Worm (Caenorhabditis elegans) whole organism, L3 larva: ENCODE measurements around the gene str-108.

Source experiments
- R02D3.7 ChIP-seq: fragments of 150-350 bp; optimal IDR thresholded peaks from 2 replicates; lab custom pipeline; 2014; ENCODE audit warnings: missing biosample characterization, missing genetic modification characterization
- aly-2 ChIP-seq: fragments of 150-350 bp; optimal IDR thresholded peaks from 2 replicates; lab custom pipeline; 2014; ENCODE audit warnings: missing biosample characterization, missing genetic modification characterization
- ama-1 ChIP-seq: fragments of 150-350 bp; optimal IDR thresholded peaks from 2 replicates; lab custom pipeline; 2018
- ceh-16 ChIP-seq: sonication (generic microtip); optimal IDR thresholded peaks from 2 replicates; lab custom pipeline; 2017; ENCODE audit warnings: missing biosample characterization, missing genetic modification characterization
- ceh-28 ChIP-seq: fragments of 150-350 bp; optimal IDR thresholded peaks from 2 replicates; lab custom pipeline; 2014; ENCODE audit warnings: missing biosample characterization, missing genetic modification reagents, missing genetic modification characterization
- daf-12 ChIP-seq: fragments of 150-350 bp; optimal IDR thresholded peaks from 2 replicates; lab custom pipeline; 2014; ENCODE audit warnings: missing biosample characterization, missing genetic modification reagents, missing genetic modification characterization
- egl-27 ChIP-seq: sonication (generic microtip); optimal IDR thresholded peaks from 4 replicates; lab custom pipeline; 2017; ENCODE audit warnings: missing biosample characterization, missing genetic modification reagents, missing genetic modification characterization
- egl-5 ChIP-seq: fragments of 150-350 bp; optimal IDR thresholded peaks from 2 replicates; lab custom pipeline; 2017; ENCODE audit warnings: missing biosample characterization, missing genetic modification reagents, missing genetic modification characterization, inconsistent platforms
- elt-1 ChIP-seq: fragments of 150-350 bp; optimal IDR thresholded peaks from 2 replicates; lab custom pipeline; 2014; ENCODE audit warnings: missing biosample characterization, missing genetic modification characterization
- elt-2 ChIP-seq: sonication (generic microtip); optimal IDR thresholded peaks from 2 replicates; lab custom pipeline; 2016; ENCODE audit warnings: missing genetic modification reagents, mild to moderate bottlenecking, missing genetic modification characterization, missing compliant biosample characterization
- eor-1 ChIP-seq, 2 experiments: fragments of 150-350 bp; optimal IDR thresholded peaks; 2 replicates each; lab custom pipeline; 2014 to 2018; ENCODE audit warnings: missing biosample characterization in 2 of 2, missing genetic modification characterization in 2 of 2
- fos-1 ChIP-seq: fragments of 150-350 bp; optimal IDR thresholded peaks from 2 replicates; lab custom pipeline; 2014; ENCODE audit warnings: missing biosample characterization, missing genetic modification characterization
- hmg-11 ChIP-seq: sonication (generic microtip); optimal IDR thresholded peaks from 2 replicates; lab custom pipeline; 2016; ENCODE audit warnings: missing genetic modification characterization, missing compliant biosample characterization
- jun-1 ChIP-seq: fragments of 150-350 bp; optimal IDR thresholded peaks from 2 replicates; lab custom pipeline; 2014; ENCODE audit warnings: missing biosample characterization, missing genetic modification reagents, missing genetic modification characterization
- lin-39 ChIP-seq: fragments of 150-350 bp; optimal IDR thresholded peaks from 2 replicates; lab custom pipeline; 2018; ENCODE audit warnings: missing biosample characterization, missing genetic modification reagents, missing genetic modification characterization
- lsy-12 ChIP-seq: sonication (generic microtip); optimal IDR thresholded peaks from 2 replicates; lab custom pipeline; 2016; ENCODE audit warnings: mild to moderate bottlenecking, missing genetic modification characterization, missing compliant biosample characterization
- mdl-1 ChIP-seq: fragments of 150-350 bp; optimal IDR thresholded peaks from 2 replicates; lab custom pipeline; 2014; ENCODE audit warnings: missing biosample characterization, missing genetic modification characterization
- mml-1 ChIP-seq: fragments of 150-350 bp; sonication (generic microtip); optimal IDR thresholded peaks from 3 replicates; lab custom pipeline; 2014; ENCODE audit warnings: missing biosample characterization, missing genetic modification characterization
- nfya-1 ChIP-seq: sonication (generic microtip); optimal IDR thresholded peaks from 2 replicates; lab custom pipeline; 2017; ENCODE audit warnings: missing genetic modification characterization, mild to moderate bottlenecking, missing compliant biosample characterization, antibody characterized with exemption, moderate library complexity; ENCODE audit not compliant: insufficient read depth
- nhr-11 ChIP-seq: fragments of 150-350 bp; optimal IDR thresholded peaks from 2 replicates; lab custom pipeline; 2014; ENCODE audit warnings: missing biosample characterization, missing genetic modification characterization
- nhr-237 ChIP-seq: fragments of 150-350 bp; optimal IDR thresholded peaks from 2 replicates; lab custom pipeline; 2014; ENCODE audit warnings: missing biosample characterization, missing genetic modification characterization
- nhr-25 ChIP-seq: sonication (generic microtip); optimal IDR thresholded peaks from 2 replicates; lab custom pipeline; 2017; ENCODE audit warnings: missing biosample characterization, missing genetic modification characterization
- nhr-28 ChIP-seq: fragments of 150-350 bp; optimal IDR thresholded peaks from 2 replicates; lab custom pipeline; 2014; ENCODE audit warnings: missing biosample characterization, missing genetic modification characterization
- nhr-43 ChIP-seq: sonication (generic microtip); optimal IDR thresholded peaks from 2 replicates; lab custom pipeline; 2016; ENCODE audit warnings: mild to moderate bottlenecking, missing genetic modification characterization, missing compliant biosample characterization; ENCODE audit not compliant: poor library complexity, severe bottlenecking
- nhr-76 ChIP-seq: fragments of 150-350 bp; sonication (generic microtip); optimal IDR thresholded peaks from 5 replicates; lab custom pipeline; 2014; ENCODE audit warnings: missing biosample characterization, missing genetic modification characterization
- nhr-77 ChIP-seq: fragments of 150-350 bp; optimal IDR thresholded peaks from 2 replicates; lab custom pipeline; 2014; ENCODE audit warnings: missing biosample characterization, missing genetic modification characterization
- pha-4 ChIP-seq: fragments of 150-350 bp; optimal IDR thresholded peaks from 2 replicates; lab custom pipeline; 2014; ENCODE audit warnings: missing biosample characterization, missing genetic modification reagents, missing genetic modification characterization
- pqm-1 ChIP-seq: fragments of 150-350 bp; optimal IDR thresholded peaks from 2 replicates; lab custom pipeline; 2017; ENCODE audit warnings: missing biosample characterization, missing genetic modification characterization, inconsistent platforms
- skn-1 ChIP-seq: fragments of 150-350 bp; optimal IDR thresholded peaks from 2 replicates; lab custom pipeline; 2014; ENCODE audit warnings: missing biosample characterization, missing genetic modification characterization
- unc-39 ChIP-seq: sonication (generic microtip); optimal IDR thresholded peaks from 4 replicates; lab custom pipeline; 2017; ENCODE audit warnings: missing biosample characterization, missing genetic modification characterization
- unc-62 ChIP-seq: fragments of 150-350 bp; sonication (generic microtip); optimal IDR thresholded peaks from 4 replicates; lab custom pipeline; 2014; ENCODE audit warnings: missing biosample characterization, missing genetic modification reagents, missing genetic modification characterization
- zag-1 ChIP-seq: fragments of 150-350 bp; optimal IDR thresholded peaks from 2 replicates; lab custom pipeline; 2014; ENCODE audit warnings: missing biosample characterization, missing genetic modification characterization
- ztf-11 ChIP-seq: fragments of 150-350 bp; optimal IDR thresholded peaks from 2 replicates; lab custom pipeline; 2014; ENCODE audit warnings: missing biosample characterization, missing genetic modification characterization
- ztf-4 ChIP-seq: fragments of 150-350 bp; optimal IDR thresholded peaks from 2 replicates; lab custom pipeline; 2014; ENCODE audit warnings: missing biosample characterization, missing genetic modification characterization

The str-108 gene

ce11 chrV:16155111-16155510 is 10.9 kb upstream of the str-108 start, which contains the start of gene str-97:
str-97 (minus strand) TSS chrV:16155211.
- TF ChIP-seq zag-1 (tag; lab: Kevin White, UChicago) = no peak
- no peak for TF ChIP-seq daf-12 (tag; lab: Kevin White, UChicago)
- no peak for TF ChIP-seq egl-5 (tag; lab: Kevin White, UChicago)
- no peak for TF ChIP-seq jun-1 (tag; lab: Kevin White, UChicago)
- TF ChIP-seq ztf-11 (tag; lab: Kevin White, UChicago) = no peak
- TF ChIP-seq skn-1 = no peak
- no peak for TF ChIP-seq pqm-1 (tag; lab: Kevin White, UChicago)
- no peak for TF ChIP-seq eor-1 (tag; optimal IDR thresholded peaks at IDR 0.05; lab: Kevin White, UChicago)
- no peak for TF ChIP-seq nhr-237 (tag; lab: Kevin White, UChicago)
- TF ChIP-seq elt-2 = no peak
- no peak for TF ChIP-seq egl-27 (tag; lab: Kevin White, UChicago)
- no peak for TF ChIP-seq ztf-4
- no peak for TF ChIP-seq lin-39 (tag; lab: Kevin White, UChicago)
- no peak for TF ChIP-seq unc-62 (GFP tag; lab: Kevin White, UChicago)
- no peak for TF ChIP-seq lsy-12 (tag; lab: Kevin White, UChicago)
- TF ChIP-seq fos-1 (tag; lab: Kevin White, UChicago) = no peak
- TF ChIP-seq mml-1 (tag; lab: Kevin White, UChicago) = no peak
- TF ChIP-seq, all 47 proteins: peak for 0

DNA sequence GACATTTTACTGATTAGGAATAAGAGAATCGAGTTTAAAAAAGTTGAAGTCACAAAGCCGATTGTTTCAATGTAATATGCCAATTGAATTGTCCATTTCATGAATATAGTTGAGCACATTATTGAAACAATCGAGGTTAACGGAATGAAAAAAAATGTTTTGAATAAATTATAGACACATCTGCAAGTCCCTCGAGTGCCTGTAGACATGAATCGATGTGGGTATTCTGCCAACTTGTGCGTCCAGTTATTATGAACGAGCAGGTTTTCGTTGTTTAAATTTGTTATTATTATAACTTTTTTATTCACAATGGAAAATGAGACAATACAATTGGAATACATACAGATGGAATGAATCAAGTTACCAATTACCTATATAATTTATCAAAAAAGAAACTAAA is 7.6 kb upstream of the str-108 start, which contains the start of gene str-99:
Gene str-99, minus strand, starts transcription at position 101 of the 400 bp plus-strand sequence.
- no peak for TF ChIP-seq nhr-77 (tag; lab: Kevin White, UChicago)
- no peak for TF ChIP-seq aly-2
- no peak for TF ChIP-seq ama-1
- no peak for TF ChIP-seq eor-1 (tag; optimal IDR thresholded peaks at IDR 0.05; lab: Kevin White, UChicago)
- no peak for TF ChIP-seq hmg-11
- TF ChIP-seq mdl-1 (tag; lab: Kevin White, UChicago) = no peak
- no peak for TF ChIP-seq unc-39 (tag; lab: Kevin White, UChicago)
- TF ChIP-seq nhr-25 (tag; lab: Kevin White, UChicago) = no peak
- no peak for TF ChIP-seq zag-1 (tag; lab: Kevin White, UChicago)
- no peak for TF ChIP-seq egl-5 (tag; lab: Kevin White, UChicago)
- no peak for TF ChIP-seq elt-1
- TF ChIP-seq nhr-43 (tag; lab: Kevin White, UChicago) = no peak
- TF ChIP-seq pqm-1 (tag; lab: Kevin White, UChicago) = no peak
- TF ChIP-seq nhr-28 = no peak
- TF ChIP-seq R02D3.7 = no peak
- no peak for TF ChIP-seq nhr-11 (tag; lab: Kevin White, UChicago)
- TF ChIP-seq jun-1 (tag; lab: Kevin White, UChicago) = no peak
- TF ChIP-seq elt-2 = no peak

ce11 chrV:16159594-16159993 is 6.4 kb upstream of the str-108 start, which contains the start of gene F10A3.17:
F10A3.17 (minus strand) TSS chrV:16159694.
- TF ChIP-seq nhr-76 (tag; lab: Kevin White, UChicago) = no peak
- TF ChIP-seq ceh-28 (tag; lab: Kevin White, UChicago) = no peak
- no peak for TF ChIP-seq lsy-12 (tag; lab: Kevin White, UChicago)
- no peak for TF ChIP-seq ceh-16 (tag; lab: Kevin White, UChicago)
- no peak for TF ChIP-seq ztf-11 (tag; lab: Kevin White, UChicago)
- no peak for TF ChIP-seq jun-1 (tag; lab: Kevin White, UChicago)
- TF ChIP-seq nfya-1 (tag; lab: Kevin White, UChicago) = no peak
- no peak for TF ChIP-seq egl-27 (tag; lab: Kevin White, UChicago)
- no peak for TF ChIP-seq nhr-11 (tag; lab: Kevin White, UChicago)
- TF ChIP-seq nhr-25 (tag; lab: Kevin White, UChicago) = no peak
- TF ChIP-seq pha-4 = no peak
- no peak for TF ChIP-seq nhr-43 (tag; lab: Kevin White, UChicago)
- TF ChIP-seq, all 47 proteins: peak for 0

DNA sequence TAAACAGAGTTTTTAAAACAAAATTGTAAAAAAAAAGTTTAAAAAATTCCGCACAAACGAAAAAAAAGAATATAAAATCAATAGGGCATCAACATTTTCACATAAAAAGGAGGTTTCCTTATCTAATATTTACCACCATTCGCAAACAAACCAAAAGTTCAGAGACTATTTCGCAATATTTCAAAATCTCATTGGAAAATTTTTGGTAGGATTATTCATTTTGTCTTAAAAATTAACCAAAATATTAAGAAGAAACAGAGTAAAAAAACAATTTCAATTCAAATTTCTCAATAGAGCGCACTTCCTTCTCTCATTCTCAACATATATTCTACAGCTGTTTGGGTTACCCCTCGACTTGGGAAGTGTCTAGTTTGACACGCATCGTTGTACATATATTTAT is 5.9 kb upstream of the str-108 start:
- TF ChIP-seq pha-4 (peak; percentile 71), elt-2 (peak; percentile 42), egl-27 (tag; lab: Kevin White, UChicago) (no peak), ceh-28 (tag; lab: Kevin White, UChicago) (no peak), pqm-1 (tag; lab: Kevin White, UChicago) (peak; percentile 16), lin-39 (tag; lab: Kevin White, UChicago) (no peak)
